Fruit fly (Drosophila melanogaster) whole organism, pupa: ENCODE results near the gene mRpL19.

Source experiments
- CG4496 ChIP-seq: fragments of 200-800 bp; sonication (Bioruptor generic); IDR thresholded peaks from 3 replicates; pipeline ENCODE4 v1.3.6; 2022; ENCODE audit warnings: missing biosample characterization, missing genetic modification characterization
- CG8159 ChIP-seq: fragments of 200-800 bp; sonication (Bioruptor generic); optimal IDR thresholded peaks from 3 replicates; lab custom pipeline; 2018; ENCODE audit warnings: missing biosample characterization, mild to moderate bottlenecking, missing genetic modification characterization, moderate library complexity
- Ets98B ChIP-seq: fragments of 200-800 bp; sonication (Bioruptor generic); IDR thresholded peaks from 2 replicates; pipeline ENCODE4 v1.3.6; 2022; ENCODE audit warnings: missing biosample characterization, missing genetic modification characterization
- fd96Ca ChIP-seq: fragments of 200-800 bp; sonication (Bioruptor generic); IDR thresholded peaks from 3 replicates; pipeline ENCODE4 v1.3.6; 2022; ENCODE audit warnings: missing biosample characterization, missing genetic modification characterization
- gl ChIP-seq: fragments of 200-800 bp; sonication (Bioruptor generic); optimal IDR thresholded peaks from 2 replicates; lab custom pipeline; 2018; ENCODE audit warnings: missing biosample characterization, mild to moderate bottlenecking, missing genetic modification characterization

dm6 chr3R:8715371-8715770 lies 41.5 kb downstream of the mRpL19 start:
- TF ChIP-seq fd96Ca, result no peak
- no peak for TF ChIP-seq gl (tag; lab: Kevin White, UChicago)
- no peak for TF ChIP-seq CG4496 (GFP tag; lab: Robert Waterston, UW)
- TF ChIP-seq CG8159 (tag; lab: Kevin White, UChicago), result no peak
- TF ChIP-seq Ets98B (GFP tag; lab: Robert Waterston, UW), result no peak
